Worm (Caenorhabditis elegans) whole organism, L3 larva: ENCODE measurements around the gene D1079.1.

ENCODE experiments used
- R02D3.7 ChIP-seq: fragments of 150-350 bp; optimal IDR thresholded peaks from 2 replicates; lab custom pipeline; 2014; ENCODE audit warnings: missing biosample characterization, missing genetic modification characterization
- aly-2 ChIP-seq: fragments of 150-350 bp; optimal IDR thresholded peaks from 2 replicates; lab custom pipeline; 2014; ENCODE audit warnings: missing biosample characterization, missing genetic modification characterization
- ama-1 ChIP-seq: fragments of 150-350 bp; optimal IDR thresholded peaks from 2 replicates; lab custom pipeline; 2018
- ceh-16 ChIP-seq: sonication (generic microtip); optimal IDR thresholded peaks from 2 replicates; lab custom pipeline; 2017; ENCODE audit warnings: missing biosample characterization, missing genetic modification characterization
- ceh-28 ChIP-seq: fragments of 150-350 bp; optimal IDR thresholded peaks from 2 replicates; lab custom pipeline; 2014; ENCODE audit warnings: missing biosample characterization, missing genetic modification reagents, missing genetic modification characterization
- ceh-82 ChIP-seq: fragments of 150-350 bp; optimal IDR thresholded peaks from 2 replicates; lab custom pipeline; 2014; ENCODE audit warnings: missing biosample characterization, missing genetic modification characterization
- ceh-9 ChIP-seq: sonication (generic microtip); optimal IDR thresholded peaks from 2 replicates; lab custom pipeline; 2018; ENCODE audit warnings: missing biosample characterization, missing genetic modification characterization
- daf-12 ChIP-seq: fragments of 150-350 bp; optimal IDR thresholded peaks from 2 replicates; lab custom pipeline; 2014; ENCODE audit warnings: missing biosample characterization, missing genetic modification reagents, missing genetic modification characterization
- egl-5 ChIP-seq: fragments of 150-350 bp; optimal IDR thresholded peaks from 2 replicates; lab custom pipeline; 2017; ENCODE audit warnings: missing biosample characterization, missing genetic modification reagents, missing genetic modification characterization, inconsistent platforms
- elt-1 ChIP-seq: fragments of 150-350 bp; optimal IDR thresholded peaks from 2 replicates; lab custom pipeline; 2014; ENCODE audit warnings: missing biosample characterization, missing genetic modification characterization
- elt-2 ChIP-seq: sonication (generic microtip); optimal IDR thresholded peaks from 2 replicates; lab custom pipeline; 2016; ENCODE audit warnings: missing genetic modification reagents, mild to moderate bottlenecking, missing genetic modification characterization, missing compliant biosample characterization
- elt-3 ChIP-seq, 3 experiments: fragments of 150-350 bp in 1 of 3; sonication (generic microtip) in 2 of 3; optimal IDR thresholded peaks; 2 replicates in 2 of 3; 4 replicates in 1 of 3; lab custom pipeline; 2014 to 2017; ENCODE audit warnings: missing biosample characterization in 3 of 3, missing genetic modification characterization in 3 of 3
- eor-1 ChIP-seq, 2 experiments: fragments of 150-350 bp; optimal IDR thresholded peaks; 2 replicates each; lab custom pipeline; 2014 to 2018; ENCODE audit warnings: missing biosample characterization in 2 of 2, missing genetic modification characterization in 2 of 2
- fkh-10 ChIP-seq: sonication (generic microtip); optimal IDR thresholded peaks from 2 replicates; lab custom pipeline; 2017; ENCODE audit warnings: missing biosample characterization, missing genetic modification reagents, missing genetic modification characterization
- fkh-2 ChIP-seq: fragments of 150-350 bp; optimal IDR thresholded peaks from 2 replicates; lab custom pipeline; 2014; ENCODE audit warnings: missing biosample characterization, missing genetic modification reagents, missing genetic modification characterization
- fos-1 ChIP-seq: fragments of 150-350 bp; optimal IDR thresholded peaks from 2 replicates; lab custom pipeline; 2014; ENCODE audit warnings: missing biosample characterization, missing genetic modification characterization
- hmg-11 ChIP-seq: sonication (generic microtip); optimal IDR thresholded peaks from 2 replicates; lab custom pipeline; 2016; ENCODE audit warnings: missing genetic modification characterization, missing compliant biosample characterization
- jun-1 ChIP-seq: fragments of 150-350 bp; optimal IDR thresholded peaks from 2 replicates; lab custom pipeline; 2014; ENCODE audit warnings: missing biosample characterization, missing genetic modification reagents, missing genetic modification characterization
- lin-39 ChIP-seq: fragments of 150-350 bp; optimal IDR thresholded peaks from 2 replicates; lab custom pipeline; 2018; ENCODE audit warnings: missing biosample characterization, missing genetic modification reagents, missing genetic modification characterization
- mdl-1 ChIP-seq: fragments of 150-350 bp; optimal IDR thresholded peaks from 2 replicates; lab custom pipeline; 2014; ENCODE audit warnings: missing biosample characterization, missing genetic modification characterization
- mml-1 ChIP-seq: fragments of 150-350 bp; sonication (generic microtip); optimal IDR thresholded peaks from 3 replicates; lab custom pipeline; 2014; ENCODE audit warnings: missing biosample characterization, missing genetic modification characterization
- nfya-1 ChIP-seq: sonication (generic microtip); optimal IDR thresholded peaks from 2 replicates; lab custom pipeline; 2017; ENCODE audit warnings: missing genetic modification characterization, mild to moderate bottlenecking, missing compliant biosample characterization, antibody characterized with exemption, moderate library complexity; ENCODE audit not compliant: insufficient read depth
- nhr-11 ChIP-seq: fragments of 150-350 bp; optimal IDR thresholded peaks from 2 replicates; lab custom pipeline; 2014; ENCODE audit warnings: missing biosample characterization, missing genetic modification characterization
- nhr-12 ChIP-seq: fragments of 150-350 bp; optimal IDR thresholded peaks from 2 replicates; lab custom pipeline; 2014; ENCODE audit warnings: missing biosample characterization, missing genetic modification characterization
- nhr-25 ChIP-seq: sonication (generic microtip); optimal IDR thresholded peaks from 2 replicates; lab custom pipeline; 2017; ENCODE audit warnings: missing biosample characterization, missing genetic modification characterization
- nhr-28 ChIP-seq: fragments of 150-350 bp; optimal IDR thresholded peaks from 2 replicates; lab custom pipeline; 2014; ENCODE audit warnings: missing biosample characterization, missing genetic modification characterization
- nhr-43 ChIP-seq: sonication (generic microtip); optimal IDR thresholded peaks from 2 replicates; lab custom pipeline; 2016; ENCODE audit warnings: mild to moderate bottlenecking, missing genetic modification characterization, missing compliant biosample characterization; ENCODE audit not compliant: poor library complexity, severe bottlenecking
- pha-4 ChIP-seq: fragments of 150-350 bp; optimal IDR thresholded peaks from 2 replicates; lab custom pipeline; 2014; ENCODE audit warnings: missing biosample characterization, missing genetic modification reagents, missing genetic modification characterization
- pqm-1 ChIP-seq: fragments of 150-350 bp; optimal IDR thresholded peaks from 2 replicates; lab custom pipeline; 2017; ENCODE audit warnings: missing biosample characterization, missing genetic modification characterization, inconsistent platforms
- sea-2 ChIP-seq: fragments of 150-350 bp; sonication (generic microtip); optimal IDR thresholded peaks from 4 replicates; lab custom pipeline; 2014; ENCODE audit warnings: missing biosample characterization, missing genetic modification reagents, missing genetic modification characterization
- snpc-4 ChIP-seq: fragments of 150-350 bp; optimal IDR thresholded peaks from 2 replicates; lab custom pipeline; 2014; ENCODE audit warnings: missing biosample characterization, missing genetic modification characterization
- tbx-2 ChIP-seq: sonication (generic microtip); optimal IDR thresholded peaks from 2 replicates; lab custom pipeline; 2016; ENCODE audit warnings: mild to moderate bottlenecking, missing genetic modification characterization, missing compliant biosample characterization
- unc-39 ChIP-seq: sonication (generic microtip); optimal IDR thresholded peaks from 4 replicates; lab custom pipeline; 2017; ENCODE audit warnings: missing biosample characterization, missing genetic modification characterization
- unc-62 ChIP-seq: fragments of 150-350 bp; sonication (generic microtip); optimal IDR thresholded peaks from 4 replicates; lab custom pipeline; 2014; ENCODE audit warnings: missing biosample characterization, missing genetic modification reagents, missing genetic modification characterization
- zag-1 ChIP-seq: fragments of 150-350 bp; optimal IDR thresholded peaks from 2 replicates; lab custom pipeline; 2014; ENCODE audit warnings: missing biosample characterization, missing genetic modification characterization
- ztf-4 ChIP-seq: fragments of 150-350 bp; optimal IDR thresholded peaks from 2 replicates; lab custom pipeline; 2014; ENCODE audit warnings: missing biosample characterization, missing genetic modification characterization

D1079.1 gene

DNA sequence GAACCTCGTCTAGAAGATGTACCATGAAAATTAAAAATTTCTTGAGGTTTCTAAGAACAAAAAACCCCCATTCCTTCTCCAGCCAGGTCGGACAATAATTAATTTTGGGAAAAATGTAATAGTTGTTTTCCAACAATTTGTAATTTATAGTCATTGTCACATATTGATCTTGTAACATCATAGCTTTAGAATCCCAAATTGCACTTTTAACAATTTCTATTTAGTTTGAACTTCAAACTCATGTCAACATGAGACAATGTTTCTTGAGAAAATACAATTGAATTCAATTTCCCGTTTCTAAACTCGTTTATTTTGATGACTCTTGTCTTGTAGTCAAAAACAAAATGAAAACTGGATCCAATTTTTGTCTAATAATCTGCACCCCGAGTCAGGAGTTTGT lies 2.7 kb upstream of the D1079.1 start:
- TF ChIP-seq aly-2 = no peak
- no peak for TF ChIP-seq lin-39 (tag; lab: Kevin White, UChicago)
- no peak for TF ChIP-seq nhr-11 (tag; lab: Kevin White, UChicago)
- TF ChIP-seq unc-62 (GFP tag; lab: Kevin White, UChicago) = no peak
- TF ChIP-seq fos-1 (tag; lab: Kevin White, UChicago) = no peak
- TF ChIP-seq mml-1 = no peak
- TF ChIP-seq pha-4 = no peak
- no peak for TF ChIP-seq elt-3 (tag; optimal IDR thresholded peaks at IDR 0.05; lab: Kevin White, UChicago)
- TF ChIP-seq elt-2 (tag; lab: Kevin White, UChicago) = no peak
- TF ChIP-seq ama-1 (lab: Kevin White, UChicago) = no peak

DNA sequence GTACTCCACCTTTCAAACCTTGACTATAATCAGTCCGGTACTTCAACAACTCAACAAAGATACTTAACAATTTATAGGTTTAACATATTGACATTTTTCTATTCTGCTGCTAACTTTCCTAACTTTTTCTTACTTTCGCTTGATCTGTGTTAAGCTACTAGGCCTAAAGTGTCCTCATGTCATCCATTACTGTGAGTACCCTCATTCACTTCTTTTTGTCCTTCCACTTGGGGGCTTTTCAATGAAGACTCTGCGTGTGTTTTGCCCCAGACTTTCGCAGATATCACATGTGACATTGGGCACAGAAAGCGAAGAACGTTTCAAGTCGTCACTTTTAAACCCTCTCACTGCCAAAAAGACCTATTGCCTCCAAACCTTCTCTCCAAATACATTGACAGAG lies 1.8 kb downstream of the D1079.1 start:
- TF ChIP-seq mdl-1 (tag; lab: Kevin White, UChicago) (no peak), egl-5 (no peak), daf-12 (no peak), R02D3.7 (tag; lab: Kevin White, UChicago) (no peak), zag-1 (tag; lab: Kevin White, UChicago) (no peak), nfya-1 (tag; lab: Kevin White, UChicago) (no peak), fkh-2 (tag; lab: Kevin White, UChicago) (no peak), nhr-28 (tag; lab: Kevin White, UChicago) (no peak), ztf-4 (no peak), sea-2 (no peak), unc-39 (tag; lab: Kevin White, UChicago) (no peak), pqm-1 (tag; lab: Kevin White, UChicago) (no peak), fkh-10 (GFP tag; lab: Kevin White, UChicago) (no peak), elt-1 (tag; lab: Kevin White, UChicago) (peak; percentile 35), pha-4 (no peak), nhr-25 (tag; lab: Kevin White, UChicago) (no peak), nhr-12 (tag; lab: Kevin White, UChicago) (no peak), ceh-9 (tag; lab: Kevin White, UChicago) (no peak), eor-1 (tag; optimal IDR thresholded peaks at IDR 0.05; lab: Kevin White, UChicago) (no peak), lin-39 (tag; lab: Kevin White, UChicago) (peak; percentile 60), fos-1 (tag; lab: Kevin White, UChicago) (no peak), unc-62 (GFP tag; lab: Kevin White, UChicago) (peak; percentile 29), ceh-28 (tag; lab: Kevin White, UChicago) (no peak)
- TF ChIP-seq, all 47 proteins: peak for 3

ce11 chrX:4408466-4408865 lies 5.5 kb downstream of the D1079.1 start:
- TF ChIP-seq nhr-43 (tag; lab: Kevin White, UChicago) (no peak), lin-39 (tag; lab: Kevin White, UChicago) (peak; percentile 38), nfya-1 (tag; lab: Kevin White, UChicago) (peak; percentile 17)

DNA sequence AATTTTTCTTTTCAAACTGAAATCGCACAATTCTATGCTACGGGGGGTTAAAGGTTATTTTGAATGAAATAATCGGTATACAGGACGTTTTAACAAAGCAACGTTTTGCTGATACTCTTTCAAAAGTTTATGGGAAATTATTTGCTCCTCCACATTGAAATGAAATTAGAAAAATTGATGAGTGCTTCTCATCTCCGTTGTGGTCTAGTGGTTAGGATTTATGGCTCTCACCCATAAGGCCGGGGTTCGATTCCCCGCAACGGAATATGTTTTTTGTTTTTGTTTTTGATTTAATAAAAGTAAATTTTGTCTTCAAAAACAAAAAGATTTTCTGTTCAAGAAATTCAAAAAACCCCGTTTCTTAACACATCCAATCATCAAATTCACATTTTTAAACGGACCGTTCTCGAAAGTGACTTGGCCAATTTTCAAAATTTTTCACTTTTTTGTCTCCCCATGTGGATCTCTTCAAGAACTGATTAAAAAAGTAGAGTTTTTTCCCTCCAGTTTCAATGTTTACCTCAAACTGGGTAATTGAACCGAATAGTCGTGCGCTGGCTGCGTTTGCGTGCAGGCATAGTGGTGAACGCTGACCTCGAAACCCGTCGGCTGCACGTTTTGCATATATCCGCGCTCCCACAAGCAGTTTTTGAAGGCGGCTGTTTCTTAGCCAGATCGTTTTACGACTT lies 6.8 kb downstream of the D1079.1 start:
- TF ChIP-seq snpc-4 (tag; lab: Kevin White, UChicago) = no peak
- TF ChIP-seq nhr-28 (tag; lab: Kevin White, UChicago) = no peak
- TF ChIP-seq jun-1 (tag; lab: Kevin White, UChicago) = no peak
- TF ChIP-seq fos-1 (tag; lab: Kevin White, UChicago) = no peak
- TF ChIP-seq ceh-82 (tag; lab: Kevin White, UChicago) = no peak
- no peak for TF ChIP-seq ceh-9 (tag; lab: Kevin White, UChicago)
- no peak for TF ChIP-seq elt-2 (tag; lab: Kevin White, UChicago)
- TF ChIP-seq tbx-2 (tag; lab: Kevin White, UChicago) = no peak
- no peak for TF ChIP-seq hmg-11
- TF ChIP-seq ceh-16 = no peak
- TF ChIP-seq, all 47 proteins: peak for 0
